Worm (Caenorhabditis elegans) whole organism, midembryonic: ENCODE measurements around the gene F08C6.5.
A peak's percentile ranks its signal among the peaks of the same experiment; 100 is the strongest.

Source experiments
- T22C8.4 ChIP-seq: fragments of 200-800 bp; sonication (Bioruptor generic); IDR thresholded peaks from 2 replicates; pipeline ENCODE4 v1.3.6; 2022; ENCODE audit warnings: missing genetic modification characterization, missing compliant biosample characterization
- cog-1 ChIP-seq: sonication (generic microtip); optimal IDR thresholded peaks from 2 replicates; lab custom pipeline; 2016; ENCODE audit warnings: missing genetic modification characterization, missing compliant biosample characterization
- flt-1 ChIP-seq: fragments of 200-800 bp; sonication (Bioruptor generic); IDR thresholded peaks from 2 replicates; pipeline ENCODE4 v1.3.6; 2022; ENCODE audit warnings: missing genetic modification characterization, missing compliant biosample characterization
- klf-2 ChIP-seq: fragments of 200-800 bp; sonication (Bioruptor generic); conservative IDR thresholded peaks from 2 replicates; pipeline ENCODE4 v1.3.6; 2022; ENCODE audit warnings: missing genetic modification reagents, missing genetic modification characterization, missing compliant biosample characterization
- med-1 ChIP-seq: sonication (generic microtip); optimal IDR thresholded peaks from 2 replicates; lab custom pipeline; 2017; ENCODE audit warnings: missing genetic modification characterization, mild to moderate bottlenecking, missing compliant biosample characterization, antibody characterized with exemption, missing genetic modification reagents; ENCODE audit not compliant: insufficient read depth
- ref-1 ChIP-seq: fragments of 200-800 bp; sonication (Bioruptor generic); conservative IDR thresholded peaks from 2 replicates; pipeline ENCODE4 v1.3.6; 2022; ENCODE audit warnings: missing genetic modification reagents, missing genetic modification characterization, missing compliant biosample characterization
- tab-1 ChIP-seq: fragments of 200-800 bp; sonication (Bioruptor generic); IDR thresholded peaks from 2 replicates; pipeline ENCODE4 v1.3.6; 2022; ENCODE audit warnings: missing genetic modification characterization, missing compliant biosample characterization
- ztf-23 ChIP-seq: fragments of 200-800 bp; sonication (Bioruptor generic); IDR thresholded peaks from 2 replicates; pipeline ENCODE4 v1.3.6; 2022; ENCODE audit warnings: missing genetic modification reagents, missing genetic modification characterization, missing compliant biosample characterization
- ztf-29 ChIP-seq: fragments of 200-800 bp; sonication (Bioruptor generic); IDR thresholded peaks from 2 replicates; pipeline ENCODE4 v1.3.6; 2022; ENCODE audit warnings: missing genetic modification reagents, missing genetic modification characterization, missing compliant biosample characterization

Gene F08C6.5

ce11 chrX:7565005-7565404 lies 5.8 kb downstream of the F08C6.5 start, which contains the start of gene vps-52:
vps-52 (plus strand) TSS chrX:7565323.
- no peak for TF ChIP-seq ref-1 (GFP tag; lab: Robert Waterston, UW)
- TF ChIP-seq tab-1: no peak
- TF ChIP-seq klf-2 (GFP tag; lab: Robert Waterston, UW): no peak
- TF ChIP-seq T22C8.4 (GFP tag; lab: Robert Waterston, UW): no peak
- no peak for TF ChIP-seq ztf-29 (GFP tag; lab: Robert Waterston, UW)
- no peak for TF ChIP-seq med-1
- TF ChIP-seq ztf-23 (GFP tag; lab: Robert Waterston, UW): no peak
- TF ChIP-seq cog-1: no peak
- no peak for TF ChIP-seq flt-1

- TF ChIP-seq cog-1: no peak
- TF ChIP-seq flt-1: no peak
- TF ChIP-seq klf-2 (GFP tag; lab: Robert Waterston, UW): no peak
- TF ChIP-seq ztf-23 (GFP tag; lab: Robert Waterston, UW): no peak
- TF ChIP-seq ref-1 (GFP tag; lab: Robert Waterston, UW): no peak
- TF ChIP-seq tab-1: no peak
- no peak for TF ChIP-seq T22C8.4 (GFP tag; lab: Robert Waterston, UW)
- no peak for TF ChIP-seq ztf-29 (GFP tag; lab: Robert Waterston, UW)
Measured at ce11 chrX:7568684-7569289, 9.6 kb downstream of the F08C6.5 start.

- TF ChIP-seq ztf-29 (GFP tag; lab: Robert Waterston, UW) (no peak), cog-1 (peak; percentile 1)
Measured at ce11 chrX:7569685-7570518, 10.7 kb downstream of the F08C6.5 start, which contains the start of gene apy-1. apy-1 (minus strand) TSS chrX:7569722.

ce11 chrX:7572057-7572456 lies 12.9 kb downstream of the F08C6.5 start, which contains the start of gene pcyt-1:
pcyt-1 (plus strand) TSS chrX:7572357.
- no peak for TF ChIP-seq tab-1
- TF ChIP-seq cog-1: no peak
- no peak for TF ChIP-seq ref-1 (GFP tag; lab: Robert Waterston, UW)
- no peak for TF ChIP-seq T22C8.4 (GFP tag; lab: Robert Waterston, UW)
- no peak for TF ChIP-seq ztf-29 (GFP tag; lab: Robert Waterston, UW)
- TF ChIP-seq med-1: no peak
- no peak for TF ChIP-seq ztf-23 (GFP tag; lab: Robert Waterston, UW)
- TF ChIP-seq klf-2 (GFP tag; lab: Robert Waterston, UW): no peak
- no peak for TF ChIP-seq flt-1

ce11 chrX:7573172-7573571 lies 14.0 kb downstream of the F08C6.5 start:
- no peak for TF ChIP-seq klf-2 (GFP tag; lab: Robert Waterston, UW)
- no peak for TF ChIP-seq tab-1
- TF ChIP-seq ztf-23 (GFP tag; lab: Robert Waterston, UW): no peak
- TF ChIP-seq ref-1 (GFP tag; lab: Robert Waterston, UW): no peak
- no peak for TF ChIP-seq T22C8.4 (GFP tag; lab: Robert Waterston, UW)
- TF ChIP-seq med-1: no peak
- no peak for TF ChIP-seq ztf-29 (GFP tag; lab: Robert Waterston, UW)
- no peak for TF ChIP-seq flt-1
- no peak for TF ChIP-seq cog-1

- no peak for TF ChIP-seq ztf-23 (GFP tag; lab: Robert Waterston, UW)
- no peak for TF ChIP-seq tab-1
- TF ChIP-seq ztf-29 (GFP tag; lab: Robert Waterston, UW): no peak
- no peak for TF ChIP-seq flt-1
- TF ChIP-seq med-1: no peak
- TF ChIP-seq cog-1: no peak
- TF ChIP-seq klf-2 (GFP tag; lab: Robert Waterston, UW): no peak
- TF ChIP-seq ref-1 (GFP tag; lab: Robert Waterston, UW): no peak
- TF ChIP-seq T22C8.4 (GFP tag; lab: Robert Waterston, UW): no peak
Measured at ce11 chrX:7573572-7573628, 14.2 kb downstream of the F08C6.5 start, which contains the start of the genes unc-98 and F08C6.18. unc-98 (minus strand) TSS chrX:7573619. F08C6.18 (minus strand) TSS chrX:7573628.

- TF ChIP-seq cog-1 (peak; percentile 7), klf-2 (GFP tag; lab: Robert Waterston, UW) (no peak), tab-1 (no peak)
Measured at ce11 chrX:7573629-7574028, 14.4 kb downstream of the F08C6.5 start.

ce11 chrX:7575939-7576338 lies 16.7 kb downstream of the F08C6.5 start:
- no peak for TF ChIP-seq klf-2 (GFP tag; lab: Robert Waterston, UW)

- TF ChIP-seq ref-1 (GFP tag; lab: Robert Waterston, UW) (no peak), tab-1 (no peak), T22C8.4 (GFP tag; lab: Robert Waterston, UW) (no peak), ztf-23 (GFP tag; lab: Robert Waterston, UW) (no peak), cog-1 (no peak), flt-1 (no peak), klf-2 (GFP tag; lab: Robert Waterston, UW) (no peak), ztf-29 (GFP tag; lab: Robert Waterston, UW) (no peak), med-1 (no peak)
Measured at ce11 chrX:7577458-7578158, 18.4 kb downstream of the F08C6.5 start.

ce11 chrX:7578308-7578707 lies 19.1 kb downstream of the F08C6.5 start:
- no peak for TF ChIP-seq ztf-23 (GFP tag; lab: Robert Waterston, UW)
- no peak for TF ChIP-seq ztf-29 (GFP tag; lab: Robert Waterston, UW)
- no peak for TF ChIP-seq ref-1 (GFP tag; lab: Robert Waterston, UW)
- TF ChIP-seq med-1: no peak
- TF ChIP-seq klf-2 (GFP tag; lab: Robert Waterston, UW): no peak
- TF ChIP-seq cog-1: no peak
- no peak for TF ChIP-seq T22C8.4 (GFP tag; lab: Robert Waterston, UW)
- TF ChIP-seq flt-1: no peak
- TF ChIP-seq tab-1: no peak
